Fruit fly (Drosophila melanogaster) whole organism, embryonic: Measurements from ENCODE around the gene Gr89a.

Experiments used
- Atf6 ChIP-seq: fragments of 200-800 bp; sonication (Bioruptor generic); IDR thresholded peaks from 2 replicates; pipeline ENCODE4 v1.3.6; 2022; ENCODE audit warnings: missing biosample characterization, missing genetic modification characterization
- CG10274 ChIP-seq: fragments of 200-800 bp; sonication (Bioruptor generic); optimal IDR thresholded peaks from 3 replicates; lab custom pipeline; 2017; ENCODE audit warnings: missing biosample characterization, mild to moderate bottlenecking, missing genetic modification characterization
- CG10462 ChIP-seq: fragments of 200-800 bp; sonication (Bioruptor generic); optimal IDR thresholded peaks from 2 replicates; lab custom pipeline; 2016; ENCODE audit warnings: missing biosample characterization, missing genetic modification characterization
- CG11093 ChIP-seq: fragments of 200-800 bp; sonication (Bioruptor generic); IDR thresholded peaks from 3 replicates; pipeline ENCODE4 v1.3.6; 2022; ENCODE audit warnings: missing biosample characterization, missing genetic modification characterization
- CG11504 ChIP-seq: fragments of 200-800 bp; sonication (Bioruptor generic); optimal IDR thresholded peaks from 3 replicates; lab custom pipeline; 2019; ENCODE audit warnings: missing biosample characterization, mild to moderate bottlenecking, missing genetic modification characterization, moderate library complexity
- CG11723 ChIP-seq: fragments of 200-800 bp; sonication (Bioruptor generic); optimal IDR thresholded peaks from 2 replicates; lab custom pipeline; 2017; ENCODE audit warnings: missing biosample characterization, mild to moderate bottlenecking, missing genetic modification characterization
- CG13894 ChIP-seq: fragments of 200-800 bp; sonication (Bioruptor generic); optimal IDR thresholded peaks from 3 replicates; lab custom pipeline; 2018; ENCODE audit warnings: missing biosample characterization, mild to moderate bottlenecking, missing genetic modification characterization, moderate library complexity
- CG15479 ChIP-seq: fragments of 200-800 bp; sonication (Bioruptor generic); optimal IDR thresholded peaks from 3 replicates; lab custom pipeline; 2019; ENCODE audit warnings: missing biosample characterization, mild to moderate bottlenecking, missing genetic modification characterization, moderate library complexity
- CG17186 ChIP-seq: fragments of 200-800 bp; sonication (Bioruptor generic); optimal IDR thresholded peaks from 3 replicates; lab custom pipeline; 2017; ENCODE audit warnings: missing biosample characterization, missing genetic modification reagents, missing genetic modification characterization
- CG17568 ChIP-seq: fragments of 200-800 bp; sonication (Bioruptor generic); optimal IDR thresholded peaks from 2 replicates; lab custom pipeline; 2018; ENCODE audit warnings: missing biosample characterization, mild to moderate bottlenecking, missing genetic modification characterization, moderate library complexity
- CG2116 ChIP-seq: fragments of 200-800 bp; sonication (Bioruptor generic); optimal IDR thresholded peaks from 3 replicates; lab custom pipeline; 2018; ENCODE audit warnings: missing biosample characterization, mild to moderate bottlenecking, missing genetic modification characterization
- CG31388 ChIP-seq: fragments of 200-800 bp; sonication (Bioruptor generic); optimal IDR thresholded peaks from 2 replicates; lab custom pipeline; 2016; ENCODE audit warnings: missing biosample characterization, missing genetic modification characterization
- CG34422 ChIP-seq: fragments of 200-800 bp; sonication (Bioruptor generic); IDR thresholded peaks from 3 replicates; pipeline ENCODE4 v1.3.6; 2022; ENCODE audit warnings: missing biosample characterization, missing genetic modification characterization
- CG3726 ChIP-seq: fragments of 200-800 bp; sonication (Bioruptor generic); IDR thresholded peaks from 3 replicates; pipeline ENCODE4, ENCODE4 v1.3.6; 2022; ENCODE audit warnings: missing biosample characterization, missing genetic modification characterization
- CG4707 ChIP-seq: fragments of 200-800 bp; sonication (Bioruptor generic); optimal IDR thresholded peaks from 2 replicates; lab custom pipeline; 2018; ENCODE audit warnings: missing biosample characterization, mild to moderate bottlenecking, missing genetic modification characterization, moderate library complexity
- CG6272 ChIP-seq: fragments of 200-800 bp; sonication (Bioruptor generic); IDR thresholded peaks from 2 replicates; pipeline ENCODE4 v1.3.6; 2022; ENCODE audit warnings: missing biosample characterization, missing genetic modification characterization
- CG7372 ChIP-seq: fragments of 200-800 bp; sonication (Bioruptor generic); IDR thresholded peaks from 2 replicates; pipeline ENCODE4 v1.3.6; 2022; ENCODE audit warnings: missing biosample characterization, missing genetic modification characterization
- CG8290 ChIP-seq, 3 experiments: fragments of 200-800 bp; sonication (Bioruptor generic); optimal IDR thresholded peaks; 2 replicates each; lab custom pipeline; 2016 to 2019; ENCODE audit warnings: missing biosample characterization in 3 of 3, missing genetic modification characterization in 3 of 3, mild to moderate bottlenecking in 2 of 3, moderate library complexity in 1 of 3
- CG8478 ChIP-seq: fragments of >200 bp; optimal IDR thresholded peaks from 2 replicates; lab custom pipeline; 2018
- CG9215 ChIP-seq: fragments of 200-800 bp; sonication (Bioruptor generic); IDR thresholded peaks from 2 replicates; pipeline ENCODE4 v1.3.6; 2022; ENCODE audit warnings: missing biosample characterization, missing genetic modification characterization
- Hr39 ChIP-seq: fragments of >200 bp; optimal IDR thresholded peaks from 2 replicates; lab custom pipeline; 2017
- NC2α ChIP-seq: fragments of 200-800 bp; sonication (Bioruptor generic); optimal IDR thresholded peaks from 2 replicates; lab custom pipeline; 2016; ENCODE audit warnings: missing biosample characterization, missing genetic modification characterization
- NC2β ChIP-seq: fragments of 200-800 bp; sonication (Bioruptor generic); optimal IDR thresholded peaks from 2 replicates; lab custom pipeline; 2016; ENCODE audit warnings: missing biosample characterization, missing genetic modification characterization
- Neu2 ChIP-seq: fragments of 200-800 bp; sonication (Bioruptor generic); optimal IDR thresholded peaks from 3 replicates; lab custom pipeline; 2016; ENCODE audit warnings: missing biosample characterization, missing genetic modification characterization, borderline replicate concordance
- Scr ChIP-seq: fragments of 200-800 bp; sonication (Bioruptor generic); IDR thresholded peaks from 2 replicates; pipeline ENCODE4 v1.3.6; 2022; ENCODE audit warnings: missing biosample characterization, missing genetic modification characterization; ENCODE audit not compliant: partially characterized antibody
- Spps ChIP-seq: fragments of 200-800 bp; sonication (Bioruptor generic); optimal IDR thresholded peaks from 2 replicates; lab custom pipeline; 2018; ENCODE audit warnings: missing biosample characterization, mild to moderate bottlenecking, missing genetic modification characterization
- Xbp1 ChIP-seq: fragments of 200-800 bp; sonication (Bioruptor generic); optimal IDR thresholded peaks from 3 replicates; lab custom pipeline; 2016; ENCODE audit warnings: missing biosample characterization, mild to moderate bottlenecking, missing genetic modification characterization
- Xrp1 ChIP-seq: fragments of 200-800 bp; sonication (Bioruptor generic); IDR thresholded peaks from 2 replicates; pipeline ENCODE4 v1.3.6; 2022; ENCODE audit warnings: missing biosample characterization, missing genetic modification characterization
- abd-A ChIP-seq: fragments of 200-800 bp; sonication (Bioruptor generic); optimal IDR thresholded peaks from 3 replicates; lab custom pipeline; 2019; ENCODE audit warnings: missing biosample characterization, mild to moderate bottlenecking, missing genetic modification characterization, moderate library complexity
- ac ChIP-seq: fragments of 200-800 bp; sonication (Bioruptor generic); optimal IDR thresholded peaks from 3 replicates; lab custom pipeline; 2017; ENCODE audit warnings: missing biosample characterization, mild to moderate bottlenecking, missing genetic modification characterization
- az2 ChIP-seq: fragments of 200-800 bp; sonication (Bioruptor generic); optimal IDR thresholded peaks from 3 replicates; lab custom pipeline; 2016; ENCODE audit warnings: missing biosample characterization, missing genetic modification characterization
- btn ChIP-seq: fragments of 200-800 bp; sonication (Bioruptor generic); optimal IDR thresholded peaks from 2 replicates; lab custom pipeline; 2016; ENCODE audit warnings: missing biosample characterization, missing genetic modification characterization
- cas ChIP-seq: fragments of 200-800 bp; sonication (Bioruptor generic); IDR thresholded peaks from 2 replicates; pipeline ENCODE4 v1.3.6; 2022; ENCODE audit warnings: missing biosample characterization, missing genetic modification characterization
- caup ChIP-seq: fragments of 200-800 bp; sonication (Bioruptor generic); optimal IDR thresholded peaks from 3 replicates; lab custom pipeline; 2017; ENCODE audit warnings: missing biosample characterization, mild to moderate bottlenecking, missing genetic modification characterization, moderate library complexity; ENCODE audit not compliant: severe bottlenecking
- en ChIP-seq: fragments of 200-800 bp; sonication (Bioruptor generic); optimal IDR thresholded peaks from 2 replicates; lab custom pipeline; 2016; ENCODE audit warnings: missing biosample characterization, missing genetic modification characterization
- fu2 ChIP-seq: fragments of 200-800 bp; sonication (Bioruptor generic); optimal IDR thresholded peaks from 2 replicates; lab custom pipeline; 2016; ENCODE audit warnings: missing biosample characterization, missing genetic modification characterization
- gce ChIP-seq: fragments of 200-800 bp; sonication (Bioruptor generic); IDR thresholded peaks from 3 replicates; pipeline ENCODE4 v1.3.6; 2022; ENCODE audit warnings: missing biosample characterization, missing genetic modification characterization
- hb ChIP-seq: fragments of 200-800 bp; sonication (Bioruptor generic); IDR thresholded peaks from 3 replicates; pipeline ENCODE4 v1.3.6; 2022; ENCODE audit warnings: missing biosample characterization, missing genetic modification characterization; ENCODE audit not compliant: partially characterized antibody
- insv ChIP-seq, 2 experiments: fragments of 200-800 bp; sonication (Bioruptor generic); optimal IDR thresholded peaks; 3 replicates each; lab custom pipeline; 2016 to 2018; ENCODE audit warnings: missing biosample characterization in 2 of 2, missing genetic modification characterization in 2 of 2
- pan ChIP-seq, 4 experiments: fragments of >200 bp in 3 of 4; fragments of 200-800 bp in 1 of 4; sonication (Bioruptor generic) in 1 of 4; optimal IDR thresholded peaks in 3 of 4; IDR thresholded peaks in 1 of 4; 2 replicates each; pipeline versions ENCODE4 v1.3.6 to Lab custom; 2017 to 2022; ENCODE audit warnings: missing biosample characterization in 2 of 4, missing genetic modification characterization in 2 of 4, mixed read lengths in 1 of 4
- pum ChIP-seq: fragments of 200-800 bp; sonication (Bioruptor generic); optimal IDR thresholded peaks from 2 replicates; lab custom pipeline; 2016; ENCODE audit warnings: missing biosample characterization, missing genetic modification characterization
- pzg ChIP-seq: fragments of 200-800 bp; sonication (Bioruptor generic); optimal IDR thresholded peaks from 3 replicates; lab custom pipeline; 2018; ENCODE audit warnings: missing biosample characterization, mild to moderate bottlenecking, missing genetic modification characterization, moderate library complexity
- repo ChIP-seq: fragments of 200-800 bp; sonication (Bioruptor generic); optimal IDR thresholded peaks from 2 replicates; lab custom pipeline; 2016; ENCODE audit warnings: missing biosample characterization, missing genetic modification characterization
- run ChIP-seq: fragments of 200-800 bp; sonication (Bioruptor generic); optimal IDR thresholded peaks from 3 replicates; lab custom pipeline; 2018; ENCODE audit warnings: missing biosample characterization, mild to moderate bottlenecking, missing genetic modification characterization
- seq ChIP-seq: fragments of 200-800 bp; sonication (Bioruptor generic); IDR thresholded peaks from 2 replicates; pipeline ENCODE4 v1.3.6; 2022; ENCODE audit warnings: missing biosample characterization, missing genetic modification characterization
- sima ChIP-seq: fragments of 200-800 bp; sonication (Bioruptor generic); optimal IDR thresholded peaks from 2 replicates; lab custom pipeline; 2016; ENCODE audit warnings: missing biosample characterization, missing genetic modification characterization
- sqz ChIP-seq: fragments of 200-800 bp; sonication (Bioruptor generic); optimal IDR thresholded peaks from 3 replicates; lab custom pipeline; 2018; ENCODE audit warnings: missing biosample characterization, mild to moderate bottlenecking, missing genetic modification characterization
- sr ChIP-seq: fragments of 200-800 bp; sonication (Bioruptor generic); IDR thresholded peaks from 3 replicates; pipeline ENCODE4 v1.3.6; 2022; ENCODE audit warnings: missing biosample characterization, missing genetic modification characterization
- tgo ChIP-seq: fragments of 200-800 bp; sonication (Bioruptor generic); IDR thresholded peaks from 3 replicates; pipeline ENCODE4 v1.3.6; 2022; ENCODE audit warnings: missing biosample characterization, missing genetic modification characterization
- unc-4 ChIP-seq: fragments of 200-800 bp; sonication (Bioruptor generic); IDR thresholded peaks from 2 replicates; pipeline ENCODE4 v1.3.6; 2022; ENCODE audit warnings: missing biosample characterization, missing genetic modification characterization; ENCODE audit not compliant: partially characterized antibody
- zfh2 ChIP-seq: fragments of 200-800 bp; sonication (Bioruptor generic); optimal IDR thresholded peaks from 2 replicates; lab custom pipeline; 2016; ENCODE audit warnings: missing biosample characterization, missing genetic modification characterization

Gr89a gene

DNA sequence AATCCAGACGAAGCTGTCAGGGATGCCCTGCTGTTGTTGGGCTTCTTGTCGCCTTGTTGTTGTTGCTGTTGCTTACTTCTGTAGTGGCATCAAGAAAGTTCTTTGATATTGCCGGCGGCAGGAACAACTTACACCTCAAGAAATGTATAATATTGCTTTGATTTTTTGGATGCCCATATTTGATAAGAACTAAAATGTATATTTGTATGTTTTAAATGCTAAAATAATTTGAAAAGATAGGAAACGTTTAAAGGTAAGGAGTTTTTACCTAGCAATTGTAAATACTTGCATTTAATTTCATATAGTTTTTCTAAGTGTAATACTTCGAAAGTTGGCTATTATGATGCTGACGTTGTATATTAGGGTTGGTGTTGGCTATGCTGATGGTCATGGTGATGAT lies 11.4 kb upstream of the Gr89a start (continued):
- no peak for TF ChIP-seq en
- TF ChIP-seq CG13894 (tag; lab: Kevin White, UChicago): no peak
- TF ChIP-seq btn: no peak
- no peak for TF ChIP-seq caup (GFP tag; lab: Kevin White, UChicago)
- no peak for TF ChIP-seq Neu2 (GFP tag; lab: Kevin White, UChicago)
- TF ChIP-seq unc-4 (GFP tag; lab: Robert Waterston, UW): no peak
- TF ChIP-seq NC2β (GFP tag; lab: Kevin White, UChicago): no peak
- TF ChIP-seq CG2116 (GFP tag; lab: Kevin White, UChicago): no peak
- no peak for TF ChIP-seq CG17568 (GFP tag; lab: Kevin White, UChicago)
- no peak for TF ChIP-seq fu2
- TF ChIP-seq Xbp1: peak; percentile 3
- no peak for TF ChIP-seq sqz (GFP tag; lab: Kevin White, UChicago)
- no peak for TF ChIP-seq zfh2 (GFP tag; lab: Kevin White, UChicago)
- no peak for TF ChIP-seq seq (GFP tag; lab: Robert Waterston, UW)
- TF ChIP-seq repo (GFP tag; lab: Kevin White, UChicago): no peak
- TF ChIP-seq CG3726 (GFP tag; lab: Robert Waterston, UW): no peak
- TF ChIP-seq tgo (GFP tag; lab: Robert Waterston, UW): 0 out of 3 replicates have a peak, but pooled peaks have one; percentile 19
- TF ChIP-seq gce (GFP tag; lab: Robert Waterston, UW): peak; percentile 33; the same call in 1 of the 3 replicates
- no peak for TF ChIP-seq insv (GFP tag; optimal IDR thresholded peaks at IDR 0.05; lab: Kevin White, UChicago)
- TF ChIP-seq abd-A (tag; lab: Kevin White, UChicago): no peak
- TF ChIP-seq Atf6: no peak
- TF ChIP-seq run (tag; lab: Kevin White, UChicago): no peak
- no peak for TF ChIP-seq CG11093 (GFP tag; lab: Robert Waterston, UW)
- no peak for TF ChIP-seq CG17186
- TF ChIP-seq pzg (GFP tag; lab: Kevin White, UChicago): no peak
- no peak for TF ChIP-seq CG10274
- peak; percentile 14 for TF ChIP-seq Spps (tag; lab: Kevin White, UChicago)
- TF ChIP-seq CG8478: no peak
- TF ChIP-seq az2 (GFP tag; lab: Kevin White, UChicago): no peak
- TF ChIP-seq sima (GFP tag; lab: Kevin White, UChicago): no peak
- TF ChIP-seq CG11723: no peak
- TF ChIP-seq CG15479 (GFP tag; lab: Kevin White, UChicago): no peak
- no peak for TF ChIP-seq CG7372 (GFP tag; lab: Robert Waterston, UW)
- no peak for TF ChIP-seq pan (optimal IDR thresholded peaks at IDR 0.05; lab: Kevin White, UChicago)
- TF ChIP-seq pan (GFP tag; optimal IDR thresholded peaks at IDR 0.05 in 1 of 2, IDR thresholded peaks at IDR 0.05 in 1 of 2): peak in 1 of 2 experiments; percentile 45
- TF ChIP-seq CG6272: no peak
- TF ChIP-seq sr: no peak
- TF ChIP-seq CG31388 (GFP tag; lab: Kevin White, UChicago): no peak
- TF ChIP-seq NC2α (GFP tag; lab: Kevin White, UChicago): no peak
- TF ChIP-seq CG8290 (GFP tag; optimal IDR thresholded peaks at IDR 0.05; lab: Kevin White, UChicago): no peak
- no peak for TF ChIP-seq CG8290 (tag; optimal IDR thresholded peaks at IDR 0.05; lab: Kevin White, UChicago)
- peak; percentile 75 for TF ChIP-seq CG11504 (tag; lab: Kevin White, UChicago)
- no peak for TF ChIP-seq cas (GFP tag; lab: Robert Waterston, UW)
- TF ChIP-seq Scr (GFP tag; lab: Robert Waterston, UW): no peak
- no peak for TF ChIP-seq CG34422 (GFP tag; lab: Robert Waterston, UW)
- no peak for TF ChIP-seq Hr39 (lab: Kevin White, UChicago)
- TF ChIP-seq CG4707: no peak
- no peak for TF ChIP-seq pum (GFP tag; lab: Kevin White, UChicago)
- TF ChIP-seq CG10462 (GFP tag; lab: Kevin White, UChicago): no peak
- no peak for TF ChIP-seq ac (GFP tag; lab: Kevin White, UChicago)
- TF ChIP-seq Xrp1: peak; percentile 49; the same call in 1 of the 2 replicates
- TF ChIP-seq hb (GFP tag; lab: Robert Waterston, UW): no peak
- TF ChIP-seq CG9215 (GFP tag; lab: Robert Waterston, UW): no peak
